Worm (Caenorhabditis elegans): Measurements from ENCODE around the gene T01C3.3.

- TF ChIP-seq fos-1 (tag; optimal IDR thresholded peaks at IDR 0.05) (no peak), ztf-11 (tag; optimal IDR thresholded peaks at IDR 0.05) (no peak), mab-5 (tag; optimal IDR thresholded peaks at IDR 0.05) (no peak), mdl-1 (tag; optimal IDR thresholded peaks at IDR 0.05) (no peak)
These were observed at the start of gene T01C3.3 for ce11 chrV:14992627-14993117.
